Worm (Caenorhabditis elegans) whole organism, L3 larva: ENCODE data around the gene mfsd-11.

Experiments
- mdl-1 ChIP-seq: fragments of 150-350 bp; optimal IDR thresholded peaks from 2 replicates; lab custom pipeline; 2014; ENCODE audit warnings: missing biosample characterization, missing genetic modification characterization
- nhr-12 ChIP-seq: fragments of 150-350 bp; optimal IDR thresholded peaks from 2 replicates; lab custom pipeline; 2014; ENCODE audit warnings: missing biosample characterization, missing genetic modification characterization
- skn-1 ChIP-seq: fragments of 150-350 bp; optimal IDR thresholded peaks from 2 replicates; lab custom pipeline; 2014; ENCODE audit warnings: missing biosample characterization, missing genetic modification characterization

ce11 chrX:12176394-12176793, 22.5 kb upstream of the mfsd-11 start:
- no peak for TF ChIP-seq skn-1 (tag; lab: Kevin White, UChicago)
- TF ChIP-seq mdl-1 (tag; lab: Kevin White, UChicago): no peak
- no peak for TF ChIP-seq nhr-12 (tag; lab: Kevin White, UChicago)
